Worm (Caenorhabditis elegans) whole organism, L1 larva: Measurements from ENCODE around the gene brc-1.

Experiments used
- Y116A8C.19 ChIP-seq: sonication (generic microtip); optimal IDR thresholded peaks from 2 replicates; lab custom pipeline; 2016; ENCODE audit warnings: missing compliant biosample characterization, missing genetic modification characterization, borderline replicate concordance
- aha-1 ChIP-seq: fragments of 150-350 bp; optimal IDR thresholded peaks from 2 replicates; lab custom pipeline; 2014; ENCODE audit warnings: missing biosample characterization, missing genetic modification characterization
- alr-1 ChIP-seq: fragments of 200-800 bp; sonication (Bioruptor generic); optimal IDR thresholded peaks from 2 replicates; lab custom pipeline; 2018; ENCODE audit warnings: borderline replicate concordance, mild to moderate bottlenecking, missing genetic modification characterization, missing compliant biosample characterization
- aly-2 ChIP-seq: fragments of 150-350 bp; optimal IDR thresholded peaks from 2 replicates; lab custom pipeline; 2014; ENCODE audit warnings: missing biosample characterization, missing genetic modification characterization
- ama-1 ChIP-seq: fragments of 150-350 bp; optimal IDR thresholded peaks from 2 replicates; lab custom pipeline; 2014
- ceh-82 ChIP-seq, 3 experiments: fragments of 150-350 bp in 1 of 3; sonication (generic microtip) in 2 of 3; optimal IDR thresholded peaks; 2 replicates each; lab custom pipeline; 2014 to 2017; ENCODE audit warnings: missing biosample characterization in 3 of 3, missing genetic modification characterization in 3 of 3
- ceh-90 ChIP-seq: sonication (generic microtip); optimal IDR thresholded peaks from 2 replicates; lab custom pipeline; 2016; ENCODE audit warnings: missing genetic modification characterization, missing compliant biosample characterization
- ces-1 ChIP-seq: fragments of 150-350 bp; optimal IDR thresholded peaks from 2 replicates; lab custom pipeline; 2014; ENCODE audit warnings: missing biosample characterization, missing genetic modification reagents, missing genetic modification characterization
- dpl-1 ChIP-seq, 3 experiments: fragments of 150-350 bp in 2 of 3; sonication (generic microtip) in 1 of 3; optimal IDR thresholded peaks; 2 replicates each; lab custom pipeline; 2014 to 2017; ENCODE audit warnings: missing biosample characterization in 3 of 3, missing genetic modification characterization in 3 of 3, missing genetic modification reagents in 3 of 3
- dsc-1 ChIP-seq: sonication (generic microtip); optimal IDR thresholded peaks from 2 replicates; lab custom pipeline; 2016; ENCODE audit warnings: mild to moderate bottlenecking, missing genetic modification characterization, missing compliant biosample characterization
- efl-1 ChIP-seq, 4 experiments: fragments of 150-350 bp; optimal IDR thresholded peaks in 3 of 4; peaks in 1 of 4; 1 replicate in 1 of 4; 2 replicates in 3 of 4; lab custom pipeline; 2014; ENCODE audit warnings: missing biosample characterization in 2 of 4, missing genetic modification characterization in 2 of 4, missing genetic modification reagents in 2 of 4
- efl-3 ChIP-seq: fragments of 200-800 bp; sonication (Bioruptor generic); optimal IDR thresholded peaks from 2 replicates; lab custom pipeline; 2018; ENCODE audit warnings: mild to moderate bottlenecking, missing genetic modification characterization, missing compliant biosample characterization
- egl-13 ChIP-seq: sonication (generic microtip); optimal IDR thresholded peaks from 2 replicates; lab custom pipeline; 2016; ENCODE audit warnings: missing genotype, missing genetic modification reagents, missing genetic modification characterization, missing compliant biosample characterization
- isw-1 ChIP-seq: fragments of 200-800 bp; sonication (Bioruptor generic); IDR thresholded peaks from 2 replicates; pipeline ENCODE4 v1.3.6; 2022; ENCODE audit warnings: missing genetic modification characterization, missing compliant biosample characterization
- lin-13 ChIP-seq: fragments of 150-350 bp; optimal IDR thresholded peaks from 2 replicates; lab custom pipeline; 2014; ENCODE audit warnings: missing biosample characterization, missing genetic modification reagents, missing genetic modification characterization
- lin-14 ChIP-seq: fragments of 200-800 bp; sonication (Bioruptor generic); optimal IDR thresholded peaks from 2 replicates; lab custom pipeline; 2018; ENCODE audit warnings: mild to moderate bottlenecking, missing genetic modification characterization, moderate library complexity, missing compliant biosample characterization
- lin-15B ChIP-seq: fragments of 150-350 bp; sonication (generic microtip); optimal IDR thresholded peaks from 3 replicates; lab custom pipeline; 2014; ENCODE audit warnings: missing biosample characterization, missing genetic modification characterization
- lin-35 ChIP-seq, 2 experiments: fragments of 150-350 bp; optimal IDR thresholded peaks; 2 replicates each; lab custom pipeline; 2014; ENCODE audit warnings: missing biosample characterization in 2 of 2, missing genetic modification characterization in 2 of 2, missing genetic modification reagents in 2 of 2
- lir-3 ChIP-seq: sonication (generic microtip); optimal IDR thresholded peaks from 2 replicates; lab custom pipeline; 2016; ENCODE audit warnings: mild to moderate bottlenecking, missing genetic modification characterization, moderate library complexity, missing compliant biosample characterization; ENCODE audit not compliant: poor library complexity
- lsy-2 ChIP-seq, 2 experiments: fragments of 150-350 bp; optimal IDR thresholded peaks; 2 replicates each; lab custom pipeline; 2014; ENCODE audit warnings: missing biosample characterization in 2 of 2, missing genetic modification characterization in 2 of 2
- mef-2 ChIP-seq: fragments of 150-350 bp; optimal IDR thresholded peaks from 2 replicates; lab custom pipeline; 2014; ENCODE audit warnings: missing biosample characterization, missing genetic modification characterization
- mep-1 ChIP-seq: fragments of 150-350 bp; optimal IDR thresholded peaks from 2 replicates; lab custom pipeline; 2014; ENCODE audit warnings: missing biosample characterization, missing genetic modification characterization
- nhr-11 ChIP-seq: fragments of 150-350 bp; optimal IDR thresholded peaks from 2 replicates; lab custom pipeline; 2014; ENCODE audit warnings: missing biosample characterization, missing genetic modification characterization
- nhr-19 ChIP-seq: fragments of 200-800 bp; sonication (Bioruptor generic); conservative IDR thresholded peaks from 2 replicates; pipeline ENCODE4 v1.3.6; 2022; ENCODE audit warnings: missing genetic modification characterization, missing compliant biosample characterization
- nhr-20 ChIP-seq: sonication (generic microtip); optimal IDR thresholded peaks from 2 replicates; lab custom pipeline; 2016; ENCODE audit warnings: mild to moderate bottlenecking, missing genetic modification characterization, missing compliant biosample characterization
- nhr-28 ChIP-seq: fragments of 150-350 bp; optimal IDR thresholded peaks from 2 replicates; lab custom pipeline; 2014; ENCODE audit warnings: missing biosample characterization, missing genetic modification characterization
- nhr-71 ChIP-seq: sonication (generic microtip); optimal IDR thresholded peaks from 2 replicates; lab custom pipeline; 2016; ENCODE audit warnings: mild to moderate bottlenecking, missing genetic modification characterization, moderate library complexity, missing compliant biosample characterization
- nhr-76 ChIP-seq: sonication (generic microtip); optimal IDR thresholded peaks from 2 replicates; lab custom pipeline; 2017; ENCODE audit warnings: missing biosample characterization, missing genetic modification characterization
- nhr-77 ChIP-seq: fragments of 150-350 bp; optimal IDR thresholded peaks from 2 replicates; lab custom pipeline; 2014; ENCODE audit warnings: missing biosample characterization, missing genetic modification characterization
- nhr-84 ChIP-seq: sonication (generic microtip); optimal IDR thresholded peaks from 2 replicates; lab custom pipeline; 2017; ENCODE audit warnings: missing biosample characterization, missing genetic modification characterization
- nhr-90 ChIP-seq: sonication (generic microtip); optimal IDR thresholded peaks from 2 replicates; lab custom pipeline; 2016; ENCODE audit warnings: mild to moderate bottlenecking, missing genetic modification characterization, missing compliant biosample characterization; ENCODE audit not compliant: poor library complexity
- pax-3 ChIP-seq: fragments of 200-800 bp; sonication (Bioruptor generic); optimal IDR thresholded peaks from 2 replicates; lab custom pipeline; 2018; ENCODE audit warnings: mild to moderate bottlenecking, missing genetic modification characterization, moderate library complexity, missing compliant biosample characterization
- pqm-1 ChIP-seq: sonication (generic microtip); optimal IDR thresholded peaks from 3 replicates; lab custom pipeline; 2017; ENCODE audit warnings: missing biosample characterization, missing genetic modification characterization
- rnt-1 ChIP-seq: sonication (generic microtip); optimal IDR thresholded peaks from 2 replicates; lab custom pipeline; 2016; ENCODE audit warnings: mild to moderate bottlenecking, missing genetic modification characterization, moderate library complexity, missing compliant biosample characterization
- snpc-4 ChIP-seq: fragments of 150-350 bp; optimal IDR thresholded peaks from 2 replicates; lab custom pipeline; 2014; ENCODE audit warnings: missing biosample characterization, missing genetic modification characterization
- snu-23 ChIP-seq: sonication (generic microtip); optimal IDR thresholded peaks from 2 replicates; lab custom pipeline; 2016; ENCODE audit warnings: missing genetic modification characterization, missing compliant biosample characterization
- swsn-7 ChIP-seq: sonication (generic microtip); optimal IDR thresholded peaks from 2 replicates; lab custom pipeline; 2016; ENCODE audit warnings: missing genetic modification characterization, missing compliant biosample characterization
- vab-15 ChIP-seq: sonication (generic microtip); optimal IDR thresholded peaks from 2 replicates; lab custom pipeline; 2017; ENCODE audit warnings: missing genotype, mild to moderate bottlenecking, missing genetic modification characterization, missing compliant biosample characterization
- zip-4 ChIP-seq: fragments of 200-800 bp; sonication (Bioruptor generic); optimal IDR thresholded peaks from 2 replicates; lab custom pipeline; 2018; ENCODE audit warnings: mild to moderate bottlenecking, missing genetic modification characterization, moderate library complexity, missing compliant biosample characterization
- ztf-11 ChIP-seq, 2 experiments: sonication (generic microtip); optimal IDR thresholded peaks; 2 replicates each; lab custom pipeline; 2016 to 2017; ENCODE audit warnings: missing genetic modification characterization in 2 of 2, missing biosample characterization in 1 of 2, missing compliant biosample characterization in 1 of 2

Gene brc-1

ce11 chrIII:3862918-3863385, at the start of gene brc-1 (continued):
- TF ChIP-seq lin-15B = peak; percentile 88
- peak in 1 of 2 experiments; percentile 36 for TF ChIP-seq ztf-11 (tag; optimal IDR thresholded peaks at IDR 0.05; lab: Kevin White, UChicago)
- TF ChIP-seq ama-1 = peak; percentile 71
- TF ChIP-seq lir-3 (tag; lab: Kevin White, UChicago) = peak; percentile 78
- TF ChIP-seq mep-1 (tag; lab: Kevin White, UChicago) = peak; percentile 78
- TF ChIP-seq ces-1 (GFP tag; lab: Kevin White, UChicago) = no peak
- TF ChIP-seq nhr-19 (GFP tag; lab: Robert Waterston, UW) = peak; percentile 100
- no peak for TF ChIP-seq nhr-84 (tag; lab: Kevin White, UChicago)
- peak; percentile 53 for TF ChIP-seq nhr-11 (tag; lab: Kevin White, UChicago)
- TF ChIP-seq aly-2 (tag; lab: Kevin White, UChicago) = peak; percentile 35
- TF ChIP-seq vab-15 (tag; lab: Kevin White, UChicago) = peak; percentile 15
- peak; percentile 66 for TF ChIP-seq snpc-4 (tag; lab: Kevin White, UChicago)
- peak; percentile 94 for TF ChIP-seq nhr-71
- peak; percentile 87 for TF ChIP-seq nhr-20 (tag; lab: Kevin White, UChicago)
- TF ChIP-seq lin-13 (GFP tag; lab: Kevin White, UChicago) = peak; percentile 83
- peak; percentile 82 for TF ChIP-seq swsn-7
- no peak for TF ChIP-seq ceh-90
- TF ChIP-seq efl-3 (GFP tag; lab: Kevin White, UChicago) = no peak
- peak; percentile 92 to 96 (median 94) for TF ChIP-seq dpl-1 (GFP tag; optimal IDR thresholded peaks at IDR 0.05; lab: Kevin White, UChicago)
- TF ChIP-seq ceh-82 (tag; optimal IDR thresholded peaks at IDR 0.05; lab: Kevin White, UChicago) = peak; percentile 75 to 96 (median 75)
- TF ChIP-seq alr-1 (tag; lab: Kevin White, UChicago) = no peak
- peak; percentile 72 for TF ChIP-seq nhr-77 (tag; lab: Kevin White, UChicago)
- no peak for TF ChIP-seq aha-1
- peak; percentile 88 to 96 for TF ChIP-seq efl-1 (optimal IDR thresholded peaks at IDR 0.05; lab: Kevin White, UChicago)
- TF ChIP-seq efl-1 (GFP tag; optimal IDR thresholded peaks at IDR 0.05 in 1 of 2; lab: Kevin White, UChicago) = peak; percentile 96 to 99
- TF ChIP-seq dsc-1 (tag; lab: Kevin White, UChicago) = peak; percentile 82
- TF ChIP-seq pax-3 = peak; percentile 84
- TF ChIP-seq mef-2 (tag; lab: Kevin White, UChicago) = peak; percentile 50
- TF ChIP-seq isw-1 (GFP tag; lab: Robert Waterston, UW) = peak; percentile 88
- no peak for TF ChIP-seq Y116A8C.19 (tag; lab: Kevin White, UChicago)
- TF ChIP-seq egl-13 (tag; lab: Kevin White, UChicago) = peak; percentile 85
- peak; percentile 70 for TF ChIP-seq nhr-90 (tag; lab: Kevin White, UChicago)
- TF ChIP-seq, all 84 proteins: peak for 59

ce11 chrIII:3908205-3908604, 45.4 kb upstream of the brc-1 start:
- peak; percentile 67 for TF ChIP-seq snu-23 (GFP tag; lab: Kevin White, UChicago)
- peak in 1 of 3 experiments; percentile 29 for TF ChIP-seq ceh-82 (tag; optimal IDR thresholded peaks at IDR 0.05; lab: Kevin White, UChicago)
- TF ChIP-seq nhr-19 (GFP tag; lab: Robert Waterston, UW) = peak; percentile 34
- TF ChIP-seq mep-1 (tag; lab: Kevin White, UChicago) = peak; percentile 15
- TF ChIP-seq nhr-28 = no peak
- peak; percentile 82 for TF ChIP-seq lin-14 (GFP tag; lab: Kevin White, UChicago)
- TF ChIP-seq rnt-1 (tag; lab: Kevin White, UChicago) = peak; percentile 11
- TF ChIP-seq efl-1 (optimal IDR thresholded peaks at IDR 0.05; lab: Kevin White, UChicago) = peak in 1 of 2 experiments; percentile 18
- no peak for TF ChIP-seq efl-1 (GFP tag; optimal IDR thresholded peaks at IDR 0.05 in 1 of 2; lab: Kevin White, UChicago)
- peak; percentile 37 for TF ChIP-seq nhr-71
- TF ChIP-seq nhr-76 (tag; lab: Kevin White, UChicago) = no peak
- TF ChIP-seq zip-4 = no peak
- TF ChIP-seq lin-35 (GFP tag; optimal IDR thresholded peaks at IDR 0.05; lab: Kevin White, UChicago) = peak; percentile 31 to 45
- TF ChIP-seq nhr-77 (tag; lab: Kevin White, UChicago) = no peak
- TF ChIP-seq aha-1 = peak; percentile 50
- no peak for TF ChIP-seq pqm-1 (tag; lab: Kevin White, UChicago)
- TF ChIP-seq swsn-7 = peak; percentile 15
- TF ChIP-seq lsy-2 (tag; optimal IDR thresholded peaks at IDR 0.05; lab: Kevin White, UChicago) = peak; percentile 23 to 27
- TF ChIP-seq dpl-1 (GFP tag; optimal IDR thresholded peaks at IDR 0.05; lab: Kevin White, UChicago) = peak in 2 of 3 experiments; percentile 12 to 18
- TF ChIP-seq nhr-20 (tag; lab: Kevin White, UChicago) = peak; percentile 72
